Worm (Caenorhabditis elegans) whole organism, young adult: ENCODE data around the gene pat-9.

Experiments used
- F10E7.11 ChIP-seq: sonication (generic microtip); optimal IDR thresholded peaks from 2 replicates; lab custom pipeline; 2017; ENCODE audit warnings: mild to moderate bottlenecking, missing genetic modification characterization, moderate library complexity, missing compliant biosample characterization
- F33H1.4 ChIP-seq: fragments of 200-800 bp; sonication (Bioruptor generic); IDR thresholded peaks from 2 replicates; pipeline ENCODE4 v1.3.6; 2022; ENCODE audit warnings: missing genetic modification reagents, missing genetic modification characterization, missing compliant biosample characterization
- F49E8.2 ChIP-seq: sonication (generic microtip); optimal IDR thresholded peaks from 3 replicates; lab custom pipeline; 2017; ENCODE audit warnings: missing genetic modification characterization, mild to moderate bottlenecking, missing compliant biosample characterization, antibody characterized with exemption, moderate library complexity; ENCODE audit not compliant: insufficient read depth
- F52B5.7 ChIP-seq: sonication (generic microtip); optimal IDR thresholded peaks from 2 replicates; lab custom pipeline; 2016; ENCODE audit warnings: mild to moderate bottlenecking, missing genetic modification characterization, missing compliant biosample characterization
- K11D2.4 ChIP-seq: fragments of 200-800 bp; sonication (Bioruptor generic); IDR thresholded peaks from 2 replicates; pipeline ENCODE4 v1.3.6; 2022; ENCODE audit warnings: missing genetic modification reagents, missing genetic modification characterization, missing compliant biosample characterization
- K12H6.12 ChIP-seq: fragments of 200-800 bp; sonication (Bioruptor generic); optimal IDR thresholded peaks from 2 replicates; lab custom pipeline; 2018; ENCODE audit warnings: mild to moderate bottlenecking, missing genetic modification characterization, missing compliant biosample characterization
- Y67H2A.10 ChIP-seq: fragments of 200-800 bp; sonication (Bioruptor generic); conservative IDR thresholded peaks from 2 replicates; pipeline ENCODE4 v1.3.6; 2022; ENCODE audit warnings: missing genetic modification reagents, missing genetic modification characterization, missing compliant biosample characterization
- Y95B8A.8 ChIP-seq: fragments of 200-800 bp; sonication (Bioruptor generic); IDR thresholded peaks from 2 replicates; pipeline ENCODE4 v1.3.6; 2022; ENCODE audit warnings: missing genetic modification reagents, missing genetic modification characterization, missing compliant biosample characterization
- ama-1 ChIP-seq, 3 experiments: fragments of 150-350 bp in 1 of 3; sonication (generic microtip) in 2 of 3; optimal IDR thresholded peaks; 2 replicates each; lab custom pipeline; 2014 to 2018; ENCODE audit warnings: missing biosample characterization in 2 of 3, missing genetic modification characterization in 2 of 3, missing genetic modification reagents in 2 of 3
- athp-1 ChIP-seq: sonication (generic microtip); optimal IDR thresholded peaks from 2 replicates; lab custom pipeline; 2017; ENCODE audit warnings: mild to moderate bottlenecking, missing genetic modification characterization, missing compliant biosample characterization
- attf-5 ChIP-seq: fragments of 200-800 bp; sonication (Bioruptor generic); optimal IDR thresholded peaks from 2 replicates; lab custom pipeline; 2018; ENCODE audit warnings: mild to moderate bottlenecking, missing genetic modification characterization, missing compliant biosample characterization
- ccch-3 ChIP-seq: fragments of 200-800 bp; sonication (Bioruptor generic); optimal IDR thresholded peaks from 2 replicates; lab custom pipeline; 2018; ENCODE audit warnings: mild to moderate bottlenecking, missing genetic modification characterization, missing compliant biosample characterization
- cebp-2 ChIP-seq: fragments of 200-800 bp; sonication (Bioruptor generic); IDR thresholded peaks from 2 replicates; pipeline ENCODE4 v1.3.6; 2022; ENCODE audit warnings: missing genetic modification characterization, missing compliant biosample characterization
- ceh-27 ChIP-seq: fragments of 200-800 bp; sonication (Bioruptor generic); optimal IDR thresholded peaks from 2 replicates; lab custom pipeline; 2018; ENCODE audit warnings: mild to moderate bottlenecking, missing genetic modification characterization, moderate library complexity, missing compliant biosample characterization
- dox-1 ChIP-seq: fragments of 200-800 bp; sonication (Bioruptor generic); IDR thresholded peaks from 2 replicates; pipeline ENCODE4 v1.3.6; 2022; ENCODE audit warnings: missing genetic modification reagents, missing genetic modification characterization, missing compliant biosample characterization
- egl-18 ChIP-seq: fragments of 200-800 bp; sonication (Bioruptor generic); IDR thresholded peaks from 2 replicates; pipeline ENCODE4 v1.3.6; 2022; ENCODE audit warnings: missing genetic modification reagents, missing genetic modification characterization, missing compliant biosample characterization
- ekl-4 ChIP-seq: fragments of 200-800 bp; sonication (Bioruptor generic); IDR thresholded peaks from 2 replicates; pipeline ENCODE4 v1.3.6; 2022; ENCODE audit warnings: missing genetic modification reagents, missing genetic modification characterization, missing compliant biosample characterization
- fkh-3 ChIP-seq: sonication (generic microtip); optimal IDR thresholded peaks from 2 replicates; lab custom pipeline; 2016; ENCODE audit warnings: mild to moderate bottlenecking, missing genetic modification characterization, missing compliant biosample characterization
- hlh-26 ChIP-seq: fragments of 200-800 bp; sonication (Bioruptor generic); conservative IDR thresholded peaks from 2 replicates; pipeline ENCODE4 v1.3.6; 2022; ENCODE audit warnings: missing genetic modification reagents, missing genetic modification characterization, missing compliant biosample characterization
- hmg-20 ChIP-seq: fragments of 200-800 bp; sonication (Bioruptor generic); IDR thresholded peaks from 2 replicates; pipeline ENCODE4 v1.3.6; 2022; ENCODE audit warnings: missing genetic modification reagents, missing genetic modification characterization, missing compliant biosample characterization
- hrde-1 ChIP-seq: sonication (generic microtip); optimal IDR thresholded peaks from 2 replicates; lab custom pipeline; 2016; ENCODE audit warnings: missing genetic modification characterization, mild to moderate bottlenecking, missing compliant biosample characterization, moderate library complexity, missing genotype, missing genetic modification reagents, borderline replicate concordance
- hsf-1 ChIP-seq: fragments of 200-800 bp; sonication (Bioruptor generic); IDR thresholded peaks from 2 replicates; pipeline ENCODE4 v1.3.6; 2022; ENCODE audit warnings: missing genetic modification reagents, missing genetic modification characterization, missing compliant biosample characterization
- let-526 ChIP-seq: fragments of 200-800 bp; sonication (Bioruptor generic); IDR thresholded peaks from 2 replicates; pipeline ENCODE4 v1.3.6; 2022; ENCODE audit warnings: missing genetic modification reagents, missing genetic modification characterization, missing compliant biosample characterization
- lin-35 ChIP-seq, 3 experiments: fragments of 150-350 bp in 2 of 3; sonication (generic microtip) in 1 of 3; optimal IDR thresholded peaks; 2 replicates each; lab custom pipeline; 2014 to 2018; ENCODE audit warnings: missing biosample characterization in 3 of 3, missing genetic modification characterization in 3 of 3, missing genetic modification reagents in 3 of 3
- lin-40 ChIP-seq: sonication (generic microtip); optimal IDR thresholded peaks from 2 replicates; lab custom pipeline; 2016; ENCODE audit warnings: missing genetic modification characterization, mild to moderate bottlenecking, missing compliant biosample characterization, missing genotype, missing genetic modification reagents
- lsy-27 ChIP-seq: sonication (generic microtip); optimal IDR thresholded peaks from 2 replicates; lab custom pipeline; 2017; ENCODE audit warnings: missing genetic modification characterization, mild to moderate bottlenecking, missing compliant biosample characterization, antibody characterized with exemption, missing genotype, borderline replicate concordance; ENCODE audit not compliant: insufficient read depth
- mel-28 ChIP-seq: sonication (generic microtip); optimal IDR thresholded peaks from 2 replicates; lab custom pipeline; 2016; ENCODE audit warnings: borderline replicate concordance, mild to moderate bottlenecking, missing genetic modification characterization, missing compliant biosample characterization
- nfya-2 ChIP-seq: fragments of 200-800 bp; sonication (Bioruptor generic); IDR thresholded peaks from 2 replicates; pipeline ENCODE4 v1.3.6; 2022; ENCODE audit warnings: missing genetic modification reagents, missing genetic modification characterization, missing compliant biosample characterization
- nfyb-1 ChIP-seq: fragments of 200-800 bp; sonication (Bioruptor generic); IDR thresholded peaks from 2 replicates; pipeline ENCODE4 v1.3.6; 2022; ENCODE audit warnings: missing genetic modification reagents, missing genetic modification characterization, missing compliant biosample characterization
- nhr-179 ChIP-seq: sonication (generic microtip); optimal IDR thresholded peaks from 2 replicates; lab custom pipeline; 2016; ENCODE audit warnings: mild to moderate bottlenecking, missing genetic modification characterization, missing compliant biosample characterization
- repo-1 ChIP-seq: sonication (generic microtip); optimal IDR thresholded peaks from 2 replicates; lab custom pipeline; 2017; ENCODE audit warnings: mild to moderate bottlenecking, missing genetic modification characterization, missing compliant biosample characterization
- sdz-38 ChIP-seq: sonication (generic microtip); optimal IDR thresholded peaks from 2 replicates; lab custom pipeline; 2016; ENCODE audit warnings: missing genotype, missing genetic modification characterization, missing compliant biosample characterization
- sea-2 ChIP-seq: fragments of 200-800 bp; sonication (Bioruptor generic); IDR thresholded peaks from 2 replicates; pipeline ENCODE4 v1.3.6; 2022; ENCODE audit warnings: missing genetic modification characterization, missing compliant biosample characterization
- snpc-1.1 ChIP-seq: sonication (generic microtip); optimal IDR thresholded peaks from 2 replicates; lab custom pipeline; 2017; ENCODE audit warnings: missing genetic modification characterization, mild to moderate bottlenecking, missing compliant biosample characterization, antibody characterized with exemption, moderate library complexity, missing genotype, missing genetic modification reagents; ENCODE audit not compliant: insufficient read depth
- snpc-3.4 ChIP-seq: sonication (generic microtip); optimal IDR thresholded peaks from 2 replicates; lab custom pipeline; 2017; ENCODE audit warnings: missing genetic modification characterization, mild to moderate bottlenecking, missing compliant biosample characterization, antibody characterized with exemption, moderate library complexity, missing genotype, missing genetic modification reagents
- snpc-4 ChIP-seq, 5 experiments: fragments of 150-350 bp in 1 of 5; sonication (generic microtip) in 4 of 5; optimal IDR thresholded peaks; 2 replicates each; lab custom pipeline; 2014 to 2018; ENCODE audit warnings: missing genetic modification characterization in 5 of 5, missing biosample characterization in 3 of 5, antibody characterized with exemption in 2 of 5, mild to moderate bottlenecking in 2 of 5, missing compliant biosample characterization in 2 of 5, missing genotype in 2 of 5, moderate library complexity in 2 of 5, missing genetic modification reagents in 1 of 5
- xnd-1 ChIP-seq: sonication (generic microtip); optimal IDR thresholded peaks from 2 replicates; lab custom pipeline; 2016; ENCODE audit warnings: missing genotype, missing genetic modification reagents, missing genetic modification characterization, missing compliant biosample characterization
- zfh-2 ChIP-seq: fragments of 200-800 bp; sonication (Bioruptor generic); conservative IDR thresholded peaks from 2 replicates; pipeline ENCODE4 v1.3.6; 2022; ENCODE audit warnings: missing genetic modification reagents, missing genetic modification characterization, missing compliant biosample characterization
- ztf-18 ChIP-seq: sonication (generic microtip); optimal IDR thresholded peaks from 2 replicates; lab custom pipeline; 2016; ENCODE audit warnings: missing genotype, mild to moderate bottlenecking, missing genetic modification characterization, missing compliant biosample characterization
- ztf-25 ChIP-seq: fragments of 200-800 bp; sonication (Bioruptor generic); IDR thresholded peaks from 2 replicates; pipeline ENCODE4 v1.3.6; 2022; ENCODE audit warnings: missing genetic modification reagents, missing genetic modification characterization, missing compliant biosample characterization
- ztf-26 ChIP-seq: sonication (generic microtip); optimal IDR thresholded peaks from 2 replicates; lab custom pipeline; 2017; ENCODE audit warnings: missing genetic modification characterization, missing compliant biosample characterization

Gene pat-9

ce11 chrX:16540374-16540773, 3.7 kb downstream of the pat-9 start, which contains the start of gene osm-1:
osm-1 (plus strand) TSS chrX:16540674.
- TF ChIP-seq K11D2.4 (GFP tag; lab: Robert Waterston, UW) = no peak
- TF ChIP-seq sdz-38 (tag; lab: Kevin White, UChicago) = no peak
- TF ChIP-seq snpc-4 (GFP tag; optimal IDR thresholded peaks at IDR 0.05; lab: Kevin White, UChicago) = no peak
- TF ChIP-seq snpc-4 (tag; optimal IDR thresholded peaks at IDR 0.05; lab: Kevin White, UChicago) = no peak
- TF ChIP-seq egl-18 (GFP tag; lab: Robert Waterston, UW) = no peak
- TF ChIP-seq athp-1 (tag; lab: Kevin White, UChicago) = no peak
- no peak for TF ChIP-seq lsy-27 (tag; lab: Kevin White, UChicago)
- no peak for TF ChIP-seq ama-1 (optimal IDR thresholded peaks at IDR 0.05; lab: Kevin White, UChicago)
- TF ChIP-seq ama-1 (GFP tag; optimal IDR thresholded peaks at IDR 0.05; lab: Kevin White, UChicago) = no peak
- TF ChIP-seq ztf-26 (tag; lab: Kevin White, UChicago) = no peak
- no peak for TF ChIP-seq repo-1 (tag; lab: Kevin White, UChicago)
- no peak for TF ChIP-seq sea-2 (GFP tag; lab: Robert Waterston, UW)
- no peak for TF ChIP-seq mel-28 (tag; lab: Kevin White, UChicago)
- no peak for TF ChIP-seq F52B5.7
- TF ChIP-seq lin-40 = no peak
- no peak for TF ChIP-seq hrde-1 (tag; lab: Kevin White, UChicago)
- no peak for TF ChIP-seq ceh-27 (GFP tag; lab: Kevin White, UChicago)
- TF ChIP-seq nfya-2 (GFP tag; lab: Robert Waterston, UW) = no peak
- TF ChIP-seq xnd-1 (tag; lab: Kevin White, UChicago) = no peak
- TF ChIP-seq snpc-1.1 (tag; lab: Kevin White, UChicago) = no peak
- no peak for TF ChIP-seq lin-35 (GFP tag; optimal IDR thresholded peaks at IDR 0.05; lab: Kevin White, UChicago)
- TF ChIP-seq, all 124 proteins: peak for 0

- TF ChIP-seq ztf-25 (GFP tag; lab: Robert Waterston, UW) = no peak
- no peak for TF ChIP-seq hlh-26 (GFP tag; lab: Robert Waterston, UW)
These were observed 7.2 kb downstream of the pat-9 start for ce11 chrX:16543887-16544286.

ce11 chrX:16545641-16546040, 9.0 kb downstream of the pat-9 start:
- no peak for TF ChIP-seq ekl-4 (GFP tag; lab: Robert Waterston, UW)
- 0 out of 2 replicates have a peak, but pooled peaks have one; percentile 18 for TF ChIP-seq dox-1 (GFP tag; lab: Robert Waterston, UW)
- no peak for TF ChIP-seq cebp-2 (GFP tag; lab: Robert Waterston, UW)
- TF ChIP-seq snpc-3.4 (tag; lab: Kevin White, UChicago) = no peak
- no peak for TF ChIP-seq ccch-3 (GFP tag; lab: Kevin White, UChicago)
- peak; percentile 57 for TF ChIP-seq zfh-2 (GFP tag; lab: Robert Waterston, UW)
- no peak for TF ChIP-seq F33H1.4 (GFP tag; lab: Robert Waterston, UW)
- TF ChIP-seq hsf-1 = no peak
- TF ChIP-seq F10E7.11 = no peak
- no peak for TF ChIP-seq hmg-20 (GFP tag; lab: Robert Waterston, UW)
- TF ChIP-seq Y67H2A.10 (GFP tag; lab: Robert Waterston, UW) = no peak
- no peak for TF ChIP-seq fkh-3 (tag; lab: Kevin White, UChicago)
- no peak for TF ChIP-seq Y95B8A.8 (GFP tag; lab: Robert Waterston, UW)
- TF ChIP-seq snpc-4 (GFP tag; optimal IDR thresholded peaks at IDR 0.05; lab: Kevin White, UChicago) = no peak
- TF ChIP-seq snpc-4 (tag; optimal IDR thresholded peaks at IDR 0.05; lab: Kevin White, UChicago) = peak in 2 of 4 experiments; percentile 81 to 83
- TF ChIP-seq let-526 (GFP tag; lab: Robert Waterston, UW) = no peak
- TF ChIP-seq nfyb-1 = no peak
- TF ChIP-seq ztf-18 (tag; lab: Kevin White, UChicago) = no peak
- no peak for TF ChIP-seq F49E8.2
- no peak for TF ChIP-seq sea-2 (GFP tag; lab: Robert Waterston, UW)
- TF ChIP-seq snpc-1.1 (tag; lab: Kevin White, UChicago) = peak; percentile 0
- no peak for TF ChIP-seq K12H6.12 (tag; lab: Kevin White, UChicago)
- TF ChIP-seq attf-5 = no peak
- no peak for TF ChIP-seq nhr-179
